Worm (Caenorhabditis elegans) whole organism, mixed stage, embryonic: ENCODE measurements around the gene ZK1067.4.

Experiments used
- M03D4.4 ChIP-seq: sonication (generic microtip); optimal IDR thresholded peaks from 2 replicates; lab custom pipeline; 2017; ENCODE audit warnings: mild to moderate bottlenecking, missing genetic modification characterization, missing compliant biosample characterization
- bed-3 ChIP-seq: fragments of 200-800 bp; sonication (Bioruptor generic); optimal IDR thresholded peaks from 3 replicates; lab custom pipeline; 2018; ENCODE audit warnings: mild to moderate bottlenecking, missing genetic modification characterization, moderate library complexity, missing compliant biosample characterization
- blmp-1 ChIP-seq: fragments of 150-350 bp; optimal IDR thresholded peaks from 2 replicates; lab custom pipeline; 2014; ENCODE audit warnings: missing biosample characterization, missing genetic modification characterization
- ceh-83 ChIP-seq: fragments of 200-800 bp; sonication (Bioruptor generic); optimal IDR thresholded peaks from 2 replicates; lab custom pipeline; 2018; ENCODE audit warnings: mild to moderate bottlenecking, missing genetic modification characterization, missing compliant biosample characterization
- ces-1 ChIP-seq: fragments of 150-350 bp; optimal IDR thresholded peaks from 2 replicates; lab custom pipeline; 2014; ENCODE audit warnings: missing biosample characterization, missing genetic modification reagents, missing genetic modification characterization
- cnd-1 ChIP-seq: fragments of 200-800 bp; sonication (Bioruptor generic); optimal IDR thresholded peaks from 2 replicates; lab custom pipeline; 2018; ENCODE audit warnings: mild to moderate bottlenecking, missing genetic modification characterization, missing compliant biosample characterization
- drap-1 ChIP-seq: fragments of 200-800 bp; sonication (Bioruptor generic); optimal IDR thresholded peaks from 3 replicates; lab custom pipeline; 2018; ENCODE audit warnings: mild to moderate bottlenecking, missing genetic modification characterization, missing compliant biosample characterization
- elt-3 ChIP-seq: fragments of 150-350 bp; optimal IDR thresholded peaks from 2 replicates; lab custom pipeline; 2014; ENCODE audit warnings: missing biosample characterization, missing genetic modification characterization
- flh-1 ChIP-seq: fragments of 200-800 bp; sonication (Bioruptor generic); optimal IDR thresholded peaks from 2 replicates; lab custom pipeline; 2018; ENCODE audit warnings: mild to moderate bottlenecking, missing genetic modification characterization, moderate library complexity, missing compliant biosample characterization
- ham-2 ChIP-seq: fragments of 200-800 bp; sonication (Bioruptor generic); optimal IDR thresholded peaks from 2 replicates; lab custom pipeline; 2018; ENCODE audit warnings: mild to moderate bottlenecking, missing genetic modification characterization, missing compliant biosample characterization
- hlh-1 ChIP-seq: fragments of 150-350 bp; optimal IDR thresholded peaks from 2 replicates; lab custom pipeline; 2014; ENCODE audit warnings: missing biosample characterization, missing genetic modification reagents, missing genetic modification characterization
- lin-13 ChIP-seq: fragments of 150-350 bp; optimal IDR thresholded peaks from 2 replicates; lab custom pipeline; 2014; ENCODE audit warnings: missing biosample characterization, missing genetic modification characterization
- lin-32 ChIP-seq: fragments of 200-800 bp; sonication (Bioruptor generic); optimal IDR thresholded peaks from 2 replicates; lab custom pipeline; 2018; ENCODE audit warnings: mild to moderate bottlenecking, missing genetic modification characterization, missing compliant biosample characterization
- mep-1 ChIP-seq: fragments of 150-350 bp; optimal IDR thresholded peaks from 2 replicates; lab custom pipeline; 2017; ENCODE audit warnings: missing biosample characterization, missing genetic modification reagents, missing genetic modification characterization, inconsistent platforms
- mls-2 ChIP-seq: sonication (generic microtip); optimal IDR thresholded peaks from 2 replicates; lab custom pipeline; 2016; ENCODE audit warnings: mild to moderate bottlenecking, missing genetic modification characterization, moderate library complexity, missing compliant biosample characterization
- nhr-12 ChIP-seq: fragments of 150-350 bp; optimal IDR thresholded peaks from 2 replicates; lab custom pipeline; 2014; ENCODE audit warnings: missing biosample characterization, missing genetic modification characterization
- nhr-2 ChIP-seq: fragments of 150-350 bp; optimal IDR thresholded peaks from 2 replicates; lab custom pipeline; 2014; ENCODE audit warnings: missing biosample characterization, missing genetic modification characterization
- nhr-237 ChIP-seq: fragments of 150-350 bp; optimal IDR thresholded peaks from 2 replicates; lab custom pipeline; 2014; ENCODE audit warnings: missing biosample characterization, missing genetic modification characterization
- nhr-28 ChIP-seq: fragments of 150-350 bp; optimal IDR thresholded peaks from 2 replicates; lab custom pipeline; 2014; ENCODE audit warnings: missing biosample characterization, missing genetic modification characterization
- nhr-76 ChIP-seq: sonication (generic microtip); optimal IDR thresholded peaks from 2 replicates; lab custom pipeline; 2017; ENCODE audit warnings: missing biosample characterization, missing genetic modification characterization
- pha-4 ChIP-seq: fragments of 150-350 bp; optimal IDR thresholded peaks from 2 replicates; lab custom pipeline; 2018; ENCODE audit warnings: missing biosample characterization, missing genetic modification reagents, missing genetic modification characterization
- snpc-4 ChIP-seq: fragments of 150-350 bp; optimal IDR thresholded peaks from 2 replicates; lab custom pipeline; 2014; ENCODE audit warnings: missing biosample characterization, missing genetic modification characterization
- sptf-1 ChIP-seq: sonication (generic microtip); optimal IDR thresholded peaks from 2 replicates; lab custom pipeline; 2017; ENCODE audit warnings: mild to moderate bottlenecking, missing genetic modification characterization, moderate library complexity, missing compliant biosample characterization
- tbx-8 ChIP-seq: fragments of 200-800 bp; sonication (Bioruptor generic); optimal IDR thresholded peaks from 2 replicates; lab custom pipeline; 2018; ENCODE audit warnings: mild to moderate bottlenecking, missing genetic modification characterization, moderate library complexity, missing compliant biosample characterization
- unc-120 ChIP-seq: sonication (generic microtip); optimal IDR thresholded peaks from 2 replicates; lab custom pipeline; 2017; ENCODE audit warnings: missing genetic modification characterization, missing compliant biosample characterization; ENCODE audit not compliant: poor library complexity, severe bottlenecking
- unc-39 ChIP-seq: fragments of 150-350 bp; optimal IDR thresholded peaks from 2 replicates; lab custom pipeline; 2014; ENCODE audit warnings: missing biosample characterization, missing genetic modification characterization
- unc-62 ChIP-seq: fragments of 150-350 bp; optimal IDR thresholded peaks from 2 replicates; lab custom pipeline; 2014; ENCODE audit warnings: missing biosample characterization, missing genetic modification reagents, missing genetic modification characterization
- zip-8 ChIP-seq: fragments of 150-350 bp; optimal IDR thresholded peaks from 2 replicates; lab custom pipeline; 2014; ENCODE audit warnings: missing biosample characterization, missing genetic modification characterization
- ztf-11 ChIP-seq: fragments of 150-350 bp; optimal IDR thresholded peaks from 2 replicates; lab custom pipeline; 2014; ENCODE audit warnings: missing biosample characterization, missing genetic modification characterization

Gene ZK1067.4

DNA sequence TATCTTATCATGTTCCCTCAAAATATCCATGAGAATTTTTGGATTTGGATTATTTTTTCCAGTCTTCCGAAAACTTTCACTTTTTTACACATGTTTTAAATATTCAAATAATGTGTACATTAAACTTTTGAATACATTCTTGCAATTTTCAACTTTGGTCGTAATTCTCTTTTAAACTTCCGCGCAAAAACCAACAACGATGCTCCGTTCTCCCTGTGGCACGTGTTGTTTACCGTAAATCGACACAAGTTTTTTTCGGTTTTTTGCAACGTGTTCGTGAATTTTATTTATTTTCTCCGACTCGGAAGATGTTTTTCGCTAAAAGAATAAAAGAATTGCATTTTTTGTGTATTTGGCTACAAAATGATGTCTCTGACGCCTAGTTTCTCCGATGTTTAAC lies 32.6 kb downstream of the ZK1067.4 start:
- TF ChIP-seq nhr-237 = peak; percentile 25
- peak; percentile 15 for TF ChIP-seq ces-1 (GFP tag; lab: Kevin White, UChicago)
- TF ChIP-seq blmp-1 (tag; lab: Kevin White, UChicago) = no peak
- peak; percentile 28 for TF ChIP-seq hlh-1
- peak; percentile 51 for TF ChIP-seq pha-4 (tag; lab: Kevin White, UChicago)
- peak; percentile 38 for TF ChIP-seq mep-1 (tag; lab: Kevin White, UChicago)

DNA sequence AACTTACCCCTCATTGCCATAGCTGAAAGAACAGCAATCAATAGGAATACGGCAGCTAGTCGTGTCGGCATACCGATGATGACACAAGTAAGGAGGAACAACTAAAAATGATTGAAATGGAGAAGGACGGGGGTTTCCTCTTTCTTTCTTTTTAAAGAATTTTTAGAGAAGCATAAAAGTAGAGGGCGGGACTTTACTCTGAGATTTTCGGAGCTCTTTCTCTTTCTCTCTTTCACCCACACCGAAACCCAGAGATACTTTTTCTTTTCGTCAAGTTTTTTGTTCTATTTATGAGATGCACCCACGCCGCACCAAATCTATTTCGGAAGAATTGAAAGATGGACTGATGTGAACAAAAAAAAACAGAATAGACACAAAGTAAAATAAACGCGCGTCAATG lies 36.5 kb downstream of the ZK1067.4 start, which contains the start of gene T26C5.5:
TSS of gene T26C5.5 (minus strand) at position 101 of the 400 bp plus-strand sequence.
- TF ChIP-seq ztf-11 (tag; lab: Kevin White, UChicago) = no peak

DNA sequence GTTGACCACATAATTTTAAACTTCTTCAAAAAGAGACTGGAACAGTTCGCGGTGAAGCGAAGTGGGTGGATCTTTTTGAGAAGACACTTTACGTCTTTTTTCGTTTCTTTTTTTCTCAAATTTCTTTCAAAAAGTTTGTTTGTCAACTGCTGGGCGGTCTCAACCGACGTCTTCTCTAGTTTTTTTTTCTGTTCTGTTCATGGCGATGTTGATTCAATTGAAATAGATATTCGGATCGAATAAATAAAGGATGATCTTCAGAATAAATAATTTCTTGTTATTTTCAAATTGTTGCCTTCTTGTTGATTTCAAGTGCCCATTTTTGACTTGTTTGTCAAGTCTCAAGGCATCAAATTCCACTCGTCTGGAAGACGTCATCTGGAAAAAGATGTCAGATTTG lies 40.2 kb downstream of the ZK1067.4 start, which contains the start of gene T26C5.4:
TSS of gene T26C5.4 (minus strand) at position 101 of the 400 bp plus-strand sequence.
- TF ChIP-seq snpc-4 (tag; lab: Kevin White, UChicago) = no peak
- TF ChIP-seq lin-13 (tag; lab: Kevin White, UChicago) = no peak
- no peak for TF ChIP-seq tbx-8 (GFP tag; lab: Kevin White, UChicago)
- no peak for TF ChIP-seq cnd-1 (tag; lab: Kevin White, UChicago)
- no peak for TF ChIP-seq mls-2
- no peak for TF ChIP-seq ceh-83 (GFP tag; lab: Kevin White, UChicago)
- no peak for TF ChIP-seq pha-4 (tag; lab: Kevin White, UChicago)
- TF ChIP-seq sptf-1 = no peak
- TF ChIP-seq M03D4.4 (tag; lab: Kevin White, UChicago) = no peak
- TF ChIP-seq mep-1 (tag; lab: Kevin White, UChicago) = no peak
- no peak for TF ChIP-seq nhr-237
- TF ChIP-seq unc-39 = no peak
- no peak for TF ChIP-seq nhr-76
- no peak for TF ChIP-seq elt-3 (tag; lab: Kevin White, UChicago)
- no peak for TF ChIP-seq unc-120 (tag; lab: Kevin White, UChicago)
- no peak for TF ChIP-seq unc-62 (GFP tag; lab: Kevin White, UChicago)
- no peak for TF ChIP-seq ces-1 (GFP tag; lab: Kevin White, UChicago)
- TF ChIP-seq nhr-12 = no peak

DNA sequence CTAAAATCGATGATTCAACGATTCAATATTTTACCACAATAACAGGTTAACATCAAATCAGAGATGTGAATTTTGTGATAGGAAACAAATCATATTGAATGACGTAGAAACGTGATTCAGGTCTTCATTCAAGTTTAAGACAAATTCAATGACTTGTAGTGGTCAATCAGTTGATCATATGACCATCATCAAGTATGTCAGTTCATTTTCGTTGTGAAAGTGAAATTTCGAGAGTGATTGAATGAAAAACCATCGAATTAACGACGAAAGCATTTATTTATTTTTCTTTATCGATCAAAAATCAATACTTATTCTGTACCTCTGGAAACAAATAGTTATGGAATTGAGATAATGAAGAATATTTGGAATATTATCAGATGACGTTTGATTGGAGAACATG lies 41.4 kb downstream of the ZK1067.4 start:
- TF ChIP-seq snpc-4 (tag; lab: Kevin White, UChicago) (no peak), lin-13 (tag; lab: Kevin White, UChicago) (no peak), mls-2 (no peak), elt-3 (tag; lab: Kevin White, UChicago) (no peak), lin-32 (no peak), zip-8 (no peak), ham-2 (GFP tag; lab: Kevin White, UChicago) (no peak), blmp-1 (tag; lab: Kevin White, UChicago) (no peak), nhr-2 (tag; lab: Kevin White, UChicago) (no peak), sptf-1 (no peak), nhr-28 (no peak), unc-39 (no peak), unc-120 (tag; lab: Kevin White, UChicago) (no peak), ces-1 (GFP tag; lab: Kevin White, UChicago) (no peak)

DNA sequence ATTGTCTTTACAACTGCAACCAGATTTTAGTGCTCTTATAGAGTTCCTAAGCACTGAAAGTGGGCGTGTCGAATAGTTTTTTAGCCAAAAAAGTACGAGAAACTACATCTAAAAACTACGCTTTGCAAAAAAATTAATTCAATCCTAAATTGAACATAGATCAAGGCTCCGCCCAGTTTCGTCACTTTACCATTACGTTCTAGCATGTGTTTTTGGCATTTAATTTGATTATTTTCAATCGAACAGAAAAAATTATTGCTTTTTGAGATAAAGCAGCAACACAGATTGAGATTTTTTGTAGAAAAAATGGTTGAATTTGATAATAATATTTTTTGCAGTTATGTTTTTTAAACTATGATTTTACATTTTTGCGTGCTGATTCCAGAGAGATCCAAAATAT lies 44.0 kb downstream of the ZK1067.4 start, which contains the start of gene nlp-82:
TSS of gene nlp-82 (minus strand) at position 101 of the 400 bp plus-strand sequence.
- TF ChIP-seq unc-120 (tag; lab: Kevin White, UChicago) (no peak), elt-3 (tag; lab: Kevin White, UChicago) (no peak), blmp-1 (tag; lab: Kevin White, UChicago) (no peak), drap-1 (GFP tag; lab: Kevin White, UChicago) (no peak), flh-1 (no peak), tbx-8 (GFP tag; lab: Kevin White, UChicago) (no peak), zip-8 (no peak), cnd-1 (tag; lab: Kevin White, UChicago) (no peak), ham-2 (GFP tag; lab: Kevin White, UChicago) (no peak), unc-62 (GFP tag; lab: Kevin White, UChicago) (no peak), nhr-2 (tag; lab: Kevin White, UChicago) (no peak), bed-3 (GFP tag; lab: Kevin White, UChicago) (no peak), ztf-11 (tag; lab: Kevin White, UChicago) (no peak), unc-39 (no peak)
